Fruit fly (Drosophila melanogaster) Kc167 (cell line): ENCODE data around the gene CG10481.

ENCODE experiments used
- Myc ChIP-seq: fragments of >200 bp; optimal IDR thresholded peaks from 2 replicates; lab custom pipeline; 2017; ENCODE audit warnings: missing external identifiers
- Sin3A ChIP-seq: fragments of >200 bp; optimal IDR thresholded peaks from 2 replicates; lab custom pipeline; 2018; ENCODE audit warnings: missing external identifiers
- h ChIP-seq: fragments of >200 bp; optimal IDR thresholded peaks from 3 replicates; lab custom pipeline; 2018; ENCODE audit warnings: missing external identifiers
- insv ChIP-seq: fragments of >200 bp; optimal IDR thresholded peaks from 3 replicates; lab custom pipeline; 2018; ENCODE audit warnings: missing external identifiers
- psq ChIP-seq: fragments of >200 bp; optimal IDR thresholded peaks from 2 replicates; lab custom pipeline; 2017; ENCODE audit warnings: missing external identifiers
- ttk ChIP-seq: sonication (Bioruptor generic); optimal IDR thresholded peaks from 2 replicates; lab custom pipeline; 2017; ENCODE audit warnings: missing external identifiers

Gene CG10481

DNA sequence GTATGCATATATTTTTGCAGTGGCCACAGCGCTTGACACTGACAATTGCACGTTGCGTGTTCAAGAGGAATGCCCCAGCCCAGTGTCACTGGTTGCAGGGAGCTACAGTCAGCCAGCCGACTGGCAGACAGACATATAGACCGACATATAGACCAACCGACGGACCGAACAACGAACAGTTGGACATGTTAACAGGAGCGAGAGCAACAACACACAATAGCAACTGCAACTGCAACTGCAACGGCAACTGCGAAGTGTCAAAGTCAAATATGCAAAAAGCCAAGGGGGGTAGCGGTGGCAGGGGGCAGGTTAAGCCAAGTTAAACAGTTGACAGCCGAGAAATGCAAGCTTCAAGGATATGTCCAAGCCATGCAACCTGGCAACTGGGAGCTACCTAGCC, 17.3 kb downstream of the CG10481 start:
- no peak for TF ChIP-seq insv (lab: Kevin White, UChicago)
- no peak for TF ChIP-seq Myc (lab: Kevin White, UChicago)
- no peak for TF ChIP-seq Sin3A (lab: Kevin White, UChicago)
- no peak for TF ChIP-seq psq
- TF ChIP-seq h (lab: Kevin White, UChicago), result no peak
- TF ChIP-seq ttk (lab: Kevin White, UChicago), result no peak

DNA sequence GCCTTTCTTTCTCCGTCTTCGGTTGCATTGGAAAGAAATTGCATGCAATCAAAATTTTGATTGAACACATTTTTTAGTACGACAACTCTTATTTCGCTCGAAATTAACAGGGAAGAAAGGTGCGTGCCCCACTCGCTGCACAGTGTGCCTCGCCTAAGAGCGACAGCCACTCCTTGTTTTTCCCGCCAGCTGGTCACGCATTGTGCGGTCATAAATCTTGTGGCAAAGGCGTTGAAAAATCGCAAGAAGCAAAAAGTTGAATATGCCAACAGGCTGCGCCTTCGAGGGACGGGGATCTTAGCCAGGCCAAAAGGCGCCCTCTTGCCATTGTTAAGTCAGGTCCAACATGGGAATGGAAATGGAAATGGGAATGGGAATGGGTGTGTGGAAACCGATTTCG, 20.2 kb downstream of the CG10481 start:
- TF ChIP-seq insv (lab: Kevin White, UChicago) (no peak), Sin3A (lab: Kevin White, UChicago) (no peak), Myc (lab: Kevin White, UChicago) (no peak)

DNA sequence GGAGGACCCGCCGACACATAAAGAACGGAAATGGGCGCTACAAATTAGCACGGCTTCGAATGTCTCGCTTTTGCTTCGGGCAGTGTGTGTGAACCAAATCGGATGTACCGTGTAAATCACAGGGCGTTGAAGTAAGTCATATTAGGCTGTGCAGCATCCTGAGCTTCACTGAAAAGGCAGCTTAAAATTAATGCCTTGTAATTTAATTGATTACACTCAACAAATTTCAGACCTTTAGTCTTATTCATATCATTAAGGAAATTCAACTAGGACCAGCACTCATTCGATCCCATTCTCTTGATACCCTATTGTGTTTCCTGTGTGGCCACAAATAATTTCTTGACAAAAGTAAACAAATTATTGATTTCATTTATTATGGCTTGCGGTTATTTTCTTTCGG, 22.4 kb downstream of the CG10481 start:
- TF ChIP-seq h (lab: Kevin White, UChicago) (no peak), psq (no peak)

DNA sequence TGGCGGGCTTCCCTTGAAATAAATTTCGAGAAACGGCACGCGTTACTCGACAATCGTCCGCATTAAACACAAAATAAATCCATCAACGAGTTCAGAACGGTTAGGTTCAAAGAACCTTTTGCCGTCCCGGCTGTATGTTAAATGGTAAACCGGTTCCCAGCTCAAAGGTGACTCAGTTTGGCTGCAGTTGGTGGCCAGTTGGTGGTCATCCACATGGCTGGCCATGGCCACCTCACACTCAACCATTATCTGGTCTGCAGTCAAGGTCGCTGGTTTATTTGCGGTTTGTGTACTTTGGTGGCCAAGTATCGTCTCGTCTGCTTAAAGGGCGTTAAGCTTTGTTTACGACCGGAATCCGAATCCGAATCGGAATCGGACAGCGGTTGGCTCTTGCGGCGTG, 22.9 kb downstream of the CG10481 start:
- TF ChIP-seq ttk (lab: Kevin White, UChicago) (no peak), Sin3A (lab: Kevin White, UChicago) (no peak), Myc (lab: Kevin White, UChicago) (no peak), psq (no peak), h (lab: Kevin White, UChicago) (no peak), insv (lab: Kevin White, UChicago) (no peak)

DNA sequence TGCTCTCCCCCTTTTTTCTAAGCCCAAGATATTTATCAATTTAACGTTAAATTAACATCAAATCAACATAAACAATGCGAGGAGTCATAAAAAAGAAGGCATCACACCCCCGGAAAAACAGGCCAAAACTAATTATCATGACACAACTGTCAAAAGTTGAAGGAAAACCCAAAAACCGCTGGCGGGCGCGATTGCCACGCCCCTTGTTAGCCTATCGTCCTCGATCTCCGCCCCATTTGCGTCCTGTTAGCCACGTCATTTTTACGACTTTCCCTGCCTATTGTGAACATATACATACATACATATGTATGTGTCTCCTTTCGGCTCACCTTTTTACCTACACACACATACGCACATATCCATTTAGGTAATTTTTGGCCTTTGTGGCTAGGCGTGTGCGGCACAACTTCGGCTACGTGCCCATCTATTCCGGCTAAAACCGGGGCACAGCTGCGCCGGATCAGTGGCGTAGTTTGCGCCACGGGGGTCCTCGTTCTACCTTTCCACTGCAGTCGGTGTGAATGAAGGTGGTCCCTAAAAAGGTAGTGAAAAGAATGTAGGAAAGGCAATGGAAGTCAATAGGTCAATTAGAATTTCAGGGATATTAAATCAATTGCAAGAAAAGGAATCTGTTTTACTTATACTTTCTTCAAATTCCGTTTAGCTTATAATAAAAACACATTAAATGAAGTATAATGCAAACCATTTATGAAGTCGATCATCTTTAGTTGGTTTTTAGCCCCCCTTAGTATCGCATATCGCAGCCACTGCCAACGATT, 25.6 kb downstream of the CG10481 start:
- TF ChIP-seq psq, result no peak
- no peak for TF ChIP-seq ttk (lab: Kevin White, UChicago)
- no peak for TF ChIP-seq h (lab: Kevin White, UChicago)
- no peak for TF ChIP-seq insv (lab: Kevin White, UChicago)
- TF ChIP-seq Myc (lab: Kevin White, UChicago), result no peak
- no peak for TF ChIP-seq Sin3A (lab: Kevin White, UChicago)

DNA sequence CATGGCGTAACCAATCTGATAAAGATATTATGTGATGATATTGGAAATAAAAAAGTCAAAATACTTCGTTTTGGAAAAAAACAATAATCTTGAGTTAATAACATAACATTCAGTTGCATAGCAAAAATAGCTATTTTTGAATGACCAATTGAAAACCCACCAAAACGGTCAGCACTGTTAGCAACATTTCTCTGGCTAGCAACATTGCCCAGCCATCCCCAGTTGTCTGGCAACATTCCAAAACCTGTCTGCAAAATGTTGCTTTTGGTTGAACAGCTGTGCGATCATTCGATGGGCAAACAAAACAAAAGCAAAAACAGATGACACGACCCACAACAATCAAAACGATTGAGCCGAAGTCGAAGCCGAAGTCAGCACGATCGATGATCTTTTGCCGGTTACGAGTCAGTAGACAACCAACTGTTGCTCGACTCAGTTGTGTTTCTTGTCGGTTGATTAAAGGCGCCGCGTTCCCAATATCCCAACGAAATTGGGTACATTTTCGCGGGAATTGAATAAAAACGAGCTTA, 26.7 kb downstream of the CG10481 start:
- no peak for TF ChIP-seq ttk (lab: Kevin White, UChicago)

DNA sequence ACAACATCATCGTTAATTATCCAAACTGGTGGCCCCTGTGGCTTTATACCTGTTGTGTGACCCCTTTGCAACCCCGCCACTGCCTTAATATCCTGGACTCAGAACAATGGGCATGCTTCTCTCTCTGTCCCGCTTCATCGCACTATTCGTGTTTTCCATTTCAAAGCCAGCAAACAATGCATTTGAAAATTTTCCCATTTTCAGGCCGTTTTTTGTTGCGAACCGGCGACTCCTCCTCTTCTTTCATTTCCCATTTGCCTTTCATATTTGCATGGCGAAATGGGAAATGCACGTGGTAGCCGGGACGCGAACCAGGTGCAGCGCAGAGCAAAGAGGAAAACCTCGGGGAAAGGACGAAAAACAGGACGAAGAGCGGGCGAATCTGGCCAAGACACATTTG, 32.6 kb downstream of the CG10481 start:
- TF ChIP-seq psq (no peak), Sin3A (lab: Kevin White, UChicago) (no peak), h (lab: Kevin White, UChicago) (no peak), ttk (lab: Kevin White, UChicago) (no peak), Myc (lab: Kevin White, UChicago) (no peak), insv (lab: Kevin White, UChicago) (no peak)

DNA sequence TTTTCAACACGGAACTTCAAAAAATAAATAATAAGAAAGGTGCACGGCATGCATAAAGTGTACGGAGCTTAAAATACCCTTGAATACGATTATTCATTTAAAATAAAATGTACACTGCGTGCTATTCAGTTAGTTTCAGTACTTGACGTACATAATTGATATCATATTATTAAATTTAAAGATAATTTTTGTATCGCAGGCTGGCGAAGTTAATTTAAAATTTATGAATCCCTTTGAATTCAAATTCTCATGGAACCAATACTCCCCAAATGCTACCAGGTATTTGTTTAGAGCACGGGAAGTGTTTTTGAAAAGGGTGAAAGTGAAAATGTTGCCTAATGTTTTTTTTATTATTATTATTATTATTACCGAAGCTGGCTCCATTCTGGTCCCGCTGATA, 37.1 kb downstream of the CG10481 start:
- TF ChIP-seq insv (lab: Kevin White, UChicago) (no peak), ttk (lab: Kevin White, UChicago) (no peak), psq (no peak), Sin3A (lab: Kevin White, UChicago) (no peak), Myc (lab: Kevin White, UChicago) (no peak), h (lab: Kevin White, UChicago) (no peak)

DNA sequence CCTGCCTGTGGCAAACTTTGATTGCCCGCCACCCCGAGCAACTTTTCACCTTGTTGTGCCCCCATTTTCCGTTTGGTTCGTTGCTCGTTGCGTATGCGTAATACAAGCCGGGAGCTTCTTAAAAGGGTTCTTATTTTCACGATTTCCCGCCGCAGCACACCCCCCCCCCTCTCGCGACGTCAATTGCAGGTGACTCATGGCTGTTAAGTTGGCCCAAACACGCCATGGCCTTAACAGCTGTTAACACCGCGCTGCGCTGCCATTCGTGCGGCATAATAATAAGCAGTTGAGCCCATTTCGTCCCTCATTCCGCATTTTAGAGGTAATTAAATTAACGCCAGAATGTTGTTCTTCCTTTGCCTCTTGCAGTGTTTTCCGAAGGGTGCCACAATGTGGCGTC, 41.4 kb downstream of the CG10481 start:
- TF ChIP-seq insv (lab: Kevin White, UChicago), result no peak
- TF ChIP-seq Myc (lab: Kevin White, UChicago), result no peak
- TF ChIP-seq ttk (lab: Kevin White, UChicago), result no peak
- TF ChIP-seq psq, result no peak
- TF ChIP-seq Sin3A (lab: Kevin White, UChicago), result no peak
- no peak for TF ChIP-seq h (lab: Kevin White, UChicago)

DNA sequence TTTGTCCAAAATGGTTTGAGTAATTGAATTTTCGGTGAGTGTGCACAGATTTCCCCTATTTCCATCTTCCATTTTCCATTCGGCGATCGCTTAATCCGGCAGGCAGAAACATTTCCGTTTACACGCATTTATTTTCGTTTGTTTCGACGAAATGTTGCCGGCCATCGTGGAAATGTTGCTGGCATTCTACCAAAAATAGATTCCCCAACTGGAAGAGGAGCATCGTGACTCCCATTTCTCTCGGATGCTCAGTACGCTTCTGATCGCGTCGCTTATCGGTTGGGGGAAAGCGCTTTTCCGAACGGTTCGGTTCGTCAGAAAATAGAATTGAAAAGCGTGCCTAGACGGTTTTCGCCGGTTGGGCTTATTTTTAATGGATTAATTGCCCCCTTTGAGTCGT, 42.6 kb downstream of the CG10481 start:
- TF ChIP-seq Myc (lab: Kevin White, UChicago), result no peak
- TF ChIP-seq Sin3A (lab: Kevin White, UChicago), result no peak
- no peak for TF ChIP-seq insv (lab: Kevin White, UChicago)
- TF ChIP-seq psq, result no peak
- no peak for TF ChIP-seq ttk (lab: Kevin White, UChicago)
- TF ChIP-seq h (lab: Kevin White, UChicago), result no peak

DNA sequence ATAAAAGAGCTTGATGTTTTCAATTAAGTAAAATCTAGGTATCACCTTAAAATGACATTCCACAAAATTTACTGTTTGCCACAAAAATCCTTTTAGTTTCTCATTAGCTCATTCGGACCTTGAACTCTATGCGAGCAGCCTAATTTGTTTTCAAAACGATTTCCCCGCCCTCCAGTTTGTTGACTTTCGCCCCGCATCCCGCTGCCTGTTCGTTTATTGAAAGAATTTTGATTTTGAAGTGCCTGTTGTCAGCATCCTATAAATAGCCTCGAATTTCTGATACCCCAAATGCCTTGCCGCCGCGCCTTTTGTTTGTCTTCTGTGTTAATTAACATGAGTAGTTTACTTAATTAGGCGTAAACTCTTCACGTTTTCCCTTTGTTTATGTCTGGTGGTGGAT, 44.8 kb downstream of the CG10481 start:
- TF ChIP-seq Myc (lab: Kevin White, UChicago), result no peak
- no peak for TF ChIP-seq insv (lab: Kevin White, UChicago)
- TF ChIP-seq h (lab: Kevin White, UChicago), result no peak
- no peak for TF ChIP-seq ttk (lab: Kevin White, UChicago)
- no peak for TF ChIP-seq psq
- TF ChIP-seq Sin3A (lab: Kevin White, UChicago), result no peak

DNA sequence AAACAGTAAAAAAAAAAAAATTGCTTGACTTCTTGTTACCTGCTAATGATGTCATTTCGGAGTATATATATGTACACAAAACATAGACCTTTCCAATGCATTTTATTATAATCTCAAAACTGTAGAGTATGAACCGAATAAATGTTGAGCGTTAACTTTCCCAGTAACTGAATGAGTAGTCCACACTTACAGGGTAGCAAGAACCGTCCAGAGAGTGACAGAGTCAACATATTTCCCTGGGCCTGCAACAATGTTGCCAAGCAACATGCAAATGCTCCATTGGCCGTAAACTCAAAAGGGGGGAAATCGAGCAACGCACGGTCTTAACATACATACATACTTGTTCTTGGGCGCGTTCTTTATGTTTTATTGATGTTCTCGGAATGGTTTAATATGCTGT, 46.1 kb downstream of the CG10481 start:
- TF ChIP-seq psq (no peak), ttk (lab: Kevin White, UChicago) (no peak), insv (lab: Kevin White, UChicago) (no peak), h (lab: Kevin White, UChicago) (no peak), Myc (lab: Kevin White, UChicago) (no peak), Sin3A (lab: Kevin White, UChicago) (no peak)
